Worm (Caenorhabditis elegans): Measurements from ENCODE around the gene irld-42.

DNA sequence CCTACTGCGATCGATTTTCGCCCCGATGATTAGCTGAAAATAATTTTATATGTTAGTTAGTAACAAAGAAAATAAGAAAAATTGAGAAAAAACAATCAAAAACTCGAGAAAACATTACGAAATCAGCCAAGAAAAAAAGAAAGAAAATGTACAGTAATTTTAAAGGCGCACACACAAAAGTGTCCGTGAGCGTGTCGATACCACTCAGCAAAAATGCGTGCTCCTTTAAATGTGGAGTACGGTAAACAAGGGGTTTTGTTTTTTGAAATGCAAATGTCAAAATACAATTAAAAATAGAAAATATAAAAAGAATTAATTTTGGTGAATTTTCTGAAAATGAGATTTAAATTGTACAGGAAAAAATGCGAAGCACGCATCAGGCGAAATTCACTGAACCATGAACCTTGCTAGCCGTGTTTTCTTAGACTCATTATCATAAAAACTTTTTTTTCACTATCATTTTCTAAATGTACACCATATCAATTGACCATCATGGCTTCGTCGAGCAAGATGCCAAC is 33.3 kb downstream of the irld-42 start, which contains the start of gene srw-90:
- TF ChIP-seq ztf-29 (GFP tag; IDR thresholded peaks at IDR 0.05) (no peak), T22C8.4 (GFP tag; IDR thresholded peaks at IDR 0.05) (no peak), klf-2 (GFP tag; conservative IDR thresholded peaks at IDR 0.05) (no peak), cog-1 (tag; optimal IDR thresholded peaks at IDR 0.05) (no peak), med-1 (GFP tag; optimal IDR thresholded peaks at IDR 0.05; ENCODE audit: insufficient read depth) (no peak), ztf-23 (GFP tag; IDR thresholded peaks at IDR 0.05) (no peak), flt-1 (GFP tag; IDR thresholded peaks at IDR 0.05) (no peak), ref-1 (GFP tag; conservative IDR thresholded peaks at IDR 0.05) (no peak), tab-1 (GFP tag; IDR thresholded peaks at IDR 0.05) (no peak)
